Fruit fly (Drosophila melanogaster) whole organism, wandering third instar larva: Measurements from ENCODE around the gene CG32945.

ENCODE experiments used
- CG32264 ChIP-seq: fragments of 200-800 bp; sonication (Bioruptor generic); optimal IDR thresholded peaks from 2 replicates; lab custom pipeline; 2016; ENCODE audit warnings: missing biosample characterization, missing genetic modification characterization
- CG9705 ChIP-seq: fragments of 200-800 bp; sonication (Bioruptor generic); optimal IDR thresholded peaks from 2 replicates; lab custom pipeline; 2018; ENCODE audit warnings: missing biosample characterization, mild to moderate bottlenecking, missing genetic modification characterization
- CrebA ChIP-seq: fragments of 200-800 bp; sonication (Bioruptor generic); optimal IDR thresholded peaks from 2 replicates; lab custom pipeline; 2016; ENCODE audit warnings: missing biosample characterization, mild to moderate bottlenecking, missing genetic modification characterization, borderline replicate concordance
- Dfd ChIP-seq: fragments of >200 bp; optimal IDR thresholded peaks from 2 replicates; lab custom pipeline; 2017; ENCODE audit warnings: missing biosample characterization, missing genetic modification characterization
- GATAd ChIP-seq: sonication (Bioruptor generic); optimal IDR thresholded peaks from 2 replicates; lab custom pipeline; 2016; ENCODE audit warnings: missing biosample characterization, missing genetic modification characterization
- HLH106 ChIP-seq: fragments of 200-800 bp; optimal IDR thresholded peaks from 3 replicates; lab custom pipeline; 2019; ENCODE audit warnings: missing biosample characterization, mild to moderate bottlenecking, missing genetic modification characterization, moderate library complexity
- Hnf4 ChIP-seq: fragments of 200-800 bp; sonication (Bioruptor generic); optimal IDR thresholded peaks from 2 replicates; lab custom pipeline; 2016; ENCODE audit warnings: missing biosample characterization, mild to moderate bottlenecking, missing genetic modification characterization
- Hr83 ChIP-seq: fragments of 200-300 bp; sonication (Bioruptor generic); optimal IDR thresholded peaks from 2 replicates; lab custom pipeline; 2016; ENCODE audit warnings: missing biosample characterization, mild to moderate bottlenecking, missing genetic modification characterization, moderate library complexity; ENCODE audit not compliant: poor library complexity, severe bottlenecking
- Jra ChIP-seq: sonication (Bioruptor generic); optimal IDR thresholded peaks from 2 replicates; lab custom pipeline; 2016; ENCODE audit warnings: missing biosample characterization, missing genetic modification characterization
- Myc ChIP-seq: fragments of >200 bp; optimal IDR thresholded peaks from 2 replicates; lab custom pipeline; 2017
- N ChIP-seq: fragments of >200 bp; optimal IDR thresholded peaks from 2 replicates; lab custom pipeline; 2018; ENCODE audit warnings: missing biosample characterization, missing external identifiers, missing genetic modification characterization
- OdsH ChIP-seq: fragments of 200-800 bp; sonication (Bioruptor generic); optimal IDR thresholded peaks from 2 replicates; lab custom pipeline; 2016; ENCODE audit warnings: missing biosample characterization, mild to moderate bottlenecking, missing genetic modification characterization
- Rel ChIP-seq, 2 experiments: fragments of 200-800 bp; sonication (Bioruptor generic) in 1 of 2; optimal IDR thresholded peaks; 2 replicates in 1 of 2; 3 replicates in 1 of 2; lab custom pipeline; 2016 to 2019; ENCODE audit warnings: mild to moderate bottlenecking in 2 of 2, missing biosample characterization in 2 of 2, missing genetic modification characterization in 2 of 2, moderate library complexity in 1 of 2
- Sp1 ChIP-seq: fragments of 200-800 bp; sonication (Bioruptor generic); optimal IDR thresholded peaks from 3 replicates; lab custom pipeline; 2019; ENCODE audit warnings: missing biosample characterization, mild to moderate bottlenecking, missing genetic modification characterization, moderate library complexity
- Vsx2 ChIP-seq: fragments of 200-300, 225-300 bp; sonication (Bioruptor generic); optimal IDR thresholded peaks from 2 replicates; lab custom pipeline; 2018; ENCODE audit warnings: missing biosample characterization, missing genetic modification characterization; ENCODE audit not compliant: partially characterized antibody
- br ChIP-seq: fragments of 200-800 bp; sonication (Bioruptor generic); optimal IDR thresholded peaks from 2 replicates; lab custom pipeline; 2016; ENCODE audit warnings: missing biosample characterization, missing genetic modification characterization
- dl ChIP-seq, 2 experiments: fragments of 175-275, 200-275 bp in 1 of 2; fragments of 200-275 bp in 1 of 2; sonication (Bioruptor generic); optimal IDR thresholded peaks; lab custom pipeline; 2018; ENCODE audit warnings: mild to moderate bottlenecking in 2 of 2, missing biosample characterization in 2 of 2, missing genetic modification characterization in 2 of 2, moderate library complexity in 2 of 2; ENCODE audit not compliant: partially characterized antibody in 2 of 2, insufficient read depth in 1 of 2
- dmrt93B ChIP-seq: fragments of 200-800 bp; sonication (Bioruptor generic); optimal IDR thresholded peaks from 2 replicates; lab custom pipeline; 2018; ENCODE audit warnings: missing biosample characterization, mild to moderate bottlenecking, missing genetic modification characterization
- dsf ChIP-seq: sonication (Bioruptor generic); optimal IDR thresholded peaks from 2 replicates; lab custom pipeline; 2016; ENCODE audit warnings: missing biosample characterization, missing genetic modification characterization, borderline replicate concordance
- ey ChIP-seq: fragments of 200-800 bp; sonication (Bioruptor generic); optimal IDR thresholded peaks from 2 replicates; lab custom pipeline; 2016; ENCODE audit warnings: missing biosample characterization, missing genetic modification characterization
- fru ChIP-seq: fragments of 200-800 bp; sonication (Bioruptor generic); optimal IDR thresholded peaks from 3 replicates; lab custom pipeline; 2016; ENCODE audit warnings: missing biosample characterization, mild to moderate bottlenecking, missing genetic modification characterization
- lola ChIP-seq: fragments of >200 bp; optimal IDR thresholded peaks from 2 replicates; lab custom pipeline; 2017; ENCODE audit warnings: missing biosample characterization, missing genetic modification characterization
- pan ChIP-seq: fragments of >200 bp; optimal IDR thresholded peaks from 2 replicates; lab custom pipeline; 2017
- psq ChIP-seq: fragments of 200-800 bp; sonication (Bioruptor generic); optimal IDR thresholded peaks from 3 replicates; lab custom pipeline; 2017; ENCODE audit warnings: missing biosample characterization, mild to moderate bottlenecking, missing genetic modification characterization, moderate library complexity
- sage ChIP-seq: fragments of 200-800 bp; sonication (Bioruptor generic); optimal IDR thresholded peaks from 2 replicates; lab custom pipeline; 2016; ENCODE audit warnings: missing biosample characterization, mild to moderate bottlenecking, missing genetic modification characterization
- tai ChIP-seq: sonication (Bioruptor generic); optimal IDR thresholded peaks from 2 replicates; lab custom pipeline; 2016; ENCODE audit warnings: missing biosample characterization, missing genetic modification characterization
- usp ChIP-seq: fragments of >200 bp; optimal IDR thresholded peaks from 2 replicates; lab custom pipeline; 2017; ENCODE audit warnings: missing biosample characterization, missing genetic modification characterization
- woc ChIP-seq: sonication (Bioruptor generic); optimal IDR thresholded peaks from 2 replicates; lab custom pipeline; 2016; ENCODE audit warnings: missing biosample characterization, mild to moderate bottlenecking, missing genetic modification characterization

CG32945 gene

DNA sequence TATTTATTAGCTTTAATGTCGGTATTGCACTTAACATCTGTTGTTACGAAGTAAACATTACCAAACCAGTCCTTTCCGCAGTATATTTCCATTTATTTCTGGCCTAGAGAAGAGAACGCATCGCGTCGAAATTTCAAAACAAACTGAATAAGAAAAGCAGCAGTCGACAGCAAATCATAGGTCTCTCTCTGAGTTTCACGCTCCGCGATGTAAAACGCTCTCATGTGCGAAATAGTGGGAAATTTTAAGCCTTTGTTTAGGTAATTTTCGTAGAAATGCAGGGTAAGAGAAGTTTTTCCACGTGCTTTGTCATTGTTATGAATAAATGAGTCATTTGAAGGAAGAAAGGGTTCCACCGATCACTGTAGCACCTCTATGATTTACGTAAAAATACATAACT, 21.2 kb upstream of the CG32945 start:
- TF ChIP-seq dmrt93B (GFP tag; lab: Kevin White, UChicago) (no peak), dl (GFP tag; optimal IDR thresholded peaks at IDR 0.05; lab: Kevin White, UChicago; ENCODE audit: insufficient read depth in 1 of 2, partially characterized antibody in 2 of 2) (no peak), Sp1 (GFP tag; lab: Kevin White, UChicago) (no peak), ey (GFP tag; lab: Kevin White, UChicago) (no peak), OdsH (GFP tag; lab: Kevin White, UChicago) (no peak), HLH106 (tag; lab: Kevin White, UChicago) (no peak), CrebA (no peak), GATAd (GFP tag; lab: Kevin White, UChicago) (no peak)
- TF ChIP-seq, all 38 proteins: peak for 0

- TF ChIP-seq Dfd: peak; percentile 53
Measured at dm6 chr3R:4565322-4565721, 13.1 kb downstream of the CG32945 start.

DNA sequence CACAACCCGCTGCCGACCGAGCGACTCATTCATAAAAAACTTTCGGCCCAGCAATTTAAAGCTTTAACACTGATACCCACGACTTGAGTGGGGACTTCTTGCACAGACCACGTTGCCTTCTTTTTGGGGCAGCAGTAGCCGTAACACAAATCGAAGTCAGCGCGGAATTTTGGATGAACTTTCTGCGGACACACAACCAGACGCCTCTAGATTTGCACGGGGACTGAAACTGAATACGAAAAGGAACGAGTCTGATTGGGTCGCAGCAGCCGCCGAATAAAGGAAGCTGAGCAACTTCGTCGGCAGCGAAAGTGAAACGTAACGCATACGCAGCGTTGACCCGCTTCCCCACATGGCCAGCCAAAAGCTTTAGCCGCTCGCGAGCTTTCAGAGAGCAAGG, 20.6 kb downstream of the CG32945 start, which contains the start of gene CG34357:
TSS of gene CG34357 (minus strand) at position 206 of the 400 bp plus-strand sequence.
- TF ChIP-seq usp (GFP tag; lab: Kevin White, UChicago) (no peak), N (GFP tag; lab: Kevin White, UChicago) (no peak), lola (GFP tag; lab: Kevin White, UChicago) (no peak), GATAd (GFP tag; lab: Kevin White, UChicago) (no peak), sage (GFP tag; lab: Kevin White, UChicago) (no peak), CG32264 (GFP tag; lab: Kevin White, UChicago) (no peak), dl (GFP tag; optimal IDR thresholded peaks at IDR 0.05; lab: Kevin White, UChicago; ENCODE audit: insufficient read depth in 1 of 2, partially characterized antibody in 2 of 2) (no peak), tai (GFP tag; lab: Kevin White, UChicago) (no peak), Hr83 (no peak), dmrt93B (GFP tag; lab: Kevin White, UChicago) (no peak), CG9705 (GFP tag; lab: Kevin White, UChicago) (no peak), psq (GFP tag; lab: Kevin White, UChicago) (no peak), CrebA (no peak), Vsx2 (GFP tag; lab: Kevin White, UChicago) (no peak), Jra (GFP tag; lab: Kevin White, UChicago) (no peak), ey (GFP tag; lab: Kevin White, UChicago) (no peak), br (no peak), fru (no peak)

DNA sequence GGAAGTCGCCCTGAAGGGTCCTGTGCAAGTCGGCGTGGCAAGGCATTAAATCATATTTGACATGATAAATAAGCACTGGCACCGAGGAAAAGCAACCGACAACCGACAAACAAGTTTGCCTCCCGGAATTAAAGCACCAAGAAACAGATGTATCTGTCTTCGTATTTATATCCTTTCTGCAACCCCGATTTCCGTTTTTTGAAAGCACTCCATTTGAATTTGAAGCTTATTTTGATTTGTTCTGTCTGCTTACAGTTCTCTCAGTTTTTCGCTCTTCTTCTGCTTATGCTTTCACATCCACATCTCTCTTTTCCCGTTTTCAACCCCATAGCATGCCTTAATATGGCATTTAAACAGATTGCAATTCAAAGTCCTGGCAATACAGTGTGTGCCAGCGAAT, 24.9 kb downstream of the CG32945 start:
- TF ChIP-seq CG32264 (GFP tag; lab: Kevin White, UChicago) (no peak), Rel (GFP tag; optimal IDR thresholded peaks at IDR 0.05; lab: Kevin White, UChicago) (no peak), Rel (tag; optimal IDR thresholded peaks at IDR 0.05; lab: Kevin White, UChicago) (no peak), N (GFP tag; lab: Kevin White, UChicago) (no peak), dsf (GFP tag; lab: Kevin White, UChicago) (no peak), Dfd (no peak), dmrt93B (GFP tag; lab: Kevin White, UChicago) (no peak), Vsx2 (GFP tag; lab: Kevin White, UChicago) (no peak), OdsH (GFP tag; lab: Kevin White, UChicago) (no peak), lola (GFP tag; lab: Kevin White, UChicago) (no peak), pan (lab: Kevin White, UChicago) (no peak)

dm6 chr3R:4542614-4543191, 35.7 kb downstream of the CG32945 start:
- TF ChIP-seq N (GFP tag; lab: Kevin White, UChicago) (no peak), Dfd (peak; percentile 100), Hnf4 (GFP tag; lab: Kevin White, UChicago) (no peak), OdsH (GFP tag; lab: Kevin White, UChicago) (no peak)

DNA sequence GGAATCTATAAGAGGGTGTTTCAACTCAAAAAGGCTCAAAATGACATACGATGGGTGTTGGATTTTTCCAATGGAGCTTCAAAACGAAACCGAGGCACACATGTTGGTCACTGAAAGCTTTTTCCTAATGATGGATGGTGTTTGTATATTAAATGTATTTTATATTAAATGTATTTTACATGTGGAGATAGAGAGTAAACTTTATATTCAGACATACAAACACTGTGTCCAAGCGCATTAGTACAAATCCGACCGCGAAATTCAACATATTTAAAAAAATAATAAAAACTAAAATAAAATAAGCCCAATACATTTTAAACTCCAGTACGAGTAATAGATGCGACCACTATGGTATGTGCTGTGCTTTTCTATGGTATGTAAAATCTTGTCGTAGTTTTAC, 37.4 kb downstream of the CG32945 start, which contains the start of gene Mur82C:
TSS of gene Mur82C (plus strand) at position 301 of the 400 bp plus-strand sequence.
- TF ChIP-seq dl (GFP tag; optimal IDR thresholded peaks at IDR 0.05; lab: Kevin White, UChicago; ENCODE audit: insufficient read depth in 1 of 2, partially characterized antibody in 2 of 2) (no peak), Myc (no peak), Hr83 (no peak), tai (GFP tag; lab: Kevin White, UChicago) (no peak), OdsH (GFP tag; lab: Kevin White, UChicago) (no peak), dmrt93B (GFP tag; lab: Kevin White, UChicago) (no peak), CG32264 (GFP tag; lab: Kevin White, UChicago) (no peak), woc (GFP tag; lab: Kevin White, UChicago) (no peak), dsf (GFP tag; lab: Kevin White, UChicago) (no peak), Sp1 (GFP tag; lab: Kevin White, UChicago) (no peak), CrebA (no peak), GATAd (GFP tag; lab: Kevin White, UChicago) (no peak), sage (GFP tag; lab: Kevin White, UChicago) (no peak), CG9705 (GFP tag; lab: Kevin White, UChicago) (no peak)
- TF ChIP-seq, all 38 proteins: peak for 0
